Worm (Caenorhabditis elegans) whole organism, early embryonic: ENCODE results near the gene pph-1.

Source experiments
- B0310.2 ChIP-seq: sonication (generic microtip); optimal IDR thresholded peaks from 2 replicates; lab custom pipeline; 2016; ENCODE audit warnings: mild to moderate bottlenecking, missing genetic modification characterization, missing compliant biosample characterization
- F13C5.2 ChIP-seq: sonication (generic microtip); optimal IDR thresholded peaks from 2 replicates; lab custom pipeline; 2017; ENCODE audit warnings: mild to moderate bottlenecking, missing genetic modification characterization, inconsistent platforms, missing compliant biosample characterization
- aly-1 ChIP-seq: sonication (generic microtip); optimal IDR thresholded peaks from 2 replicates; lab custom pipeline; 2016; ENCODE audit warnings: missing genetic modification characterization, missing compliant biosample characterization
- ama-1 ChIP-seq: fragments of 150-350 bp; optimal IDR thresholded peaks from 2 replicates; lab custom pipeline; 2014
- ceh-13 ChIP-seq: fragments of 200-800 bp; sonication (Bioruptor generic); optimal IDR thresholded peaks from 2 replicates; lab custom pipeline; 2018; ENCODE audit warnings: mild to moderate bottlenecking, missing genetic modification characterization, missing compliant biosample characterization
- ceh-36 ChIP-seq: sonication (generic microtip); optimal IDR thresholded peaks from 2 replicates; lab custom pipeline; 2016; ENCODE audit warnings: missing genetic modification characterization, inconsistent platforms, missing compliant biosample characterization
- ets-7 ChIP-seq: sonication (generic microtip); optimal IDR thresholded peaks from 2 replicates; lab custom pipeline; 2016; ENCODE audit warnings: missing genotype, missing genetic modification characterization, missing compliant biosample characterization
- flt-1 ChIP-seq: fragments of 200-800 bp; sonication (Bioruptor generic); IDR thresholded peaks from 2 replicates; pipeline ENCODE4 v1.3.6; 2022; ENCODE audit warnings: missing genetic modification characterization, missing compliant biosample characterization
- hmbx-1 ChIP-seq: sonication (generic microtip); optimal IDR thresholded peaks from 2 replicates; lab custom pipeline; 2016; ENCODE audit warnings: mild to moderate bottlenecking, missing genetic modification characterization, missing compliant biosample characterization
- hmg-4 ChIP-seq: fragments of 200-800 bp; sonication (Bioruptor generic); optimal IDR thresholded peaks from 2 replicates; lab custom pipeline; 2018; ENCODE audit warnings: mild to moderate bottlenecking, missing genetic modification characterization, missing compliant biosample characterization
- hnd-1 ChIP-seq: sonication (generic microtip); optimal IDR thresholded peaks from 2 replicates; lab custom pipeline; 2016; ENCODE audit warnings: missing genetic modification characterization, missing compliant biosample characterization
- pes-1 ChIP-seq: fragments of 200-800 bp; sonication (Bioruptor generic); IDR thresholded peaks from 2 replicates; pipeline ENCODE4 v1.3.6; 2022; ENCODE audit warnings: missing genetic modification reagents, missing genetic modification characterization, missing compliant biosample characterization
- scrt-1 ChIP-seq: fragments of 200-800 bp; sonication (Bioruptor generic); IDR thresholded peaks from 2 replicates; pipeline ENCODE4 v1.3.6; 2022; ENCODE audit warnings: missing genetic modification characterization, missing compliant biosample characterization
- sea-1 ChIP-seq: fragments of 200-800 bp; sonication (Bioruptor generic); conservative IDR thresholded peaks from 2 replicates; pipeline ENCODE4 v1.3.6; 2022; ENCODE audit warnings: missing genetic modification characterization, missing compliant biosample characterization
- tbx-11 ChIP-seq: fragments of 200-800 bp; sonication (Bioruptor generic); IDR thresholded peaks from 2 replicates; pipeline ENCODE4 v1.3.6; 2022; ENCODE audit warnings: missing genetic modification characterization, missing compliant biosample characterization
- tbx-37 ChIP-seq: fragments of 200-800 bp; sonication (Bioruptor generic); conservative IDR thresholded peaks from 2 replicates; pipeline ENCODE4 v1.3.6; 2022; ENCODE audit warnings: missing genetic modification reagents, missing genetic modification characterization, missing compliant biosample characterization
- tra-4 ChIP-seq: sonication (generic microtip); optimal IDR thresholded peaks from 2 replicates; lab custom pipeline; 2017; ENCODE audit warnings: missing genetic modification characterization, missing compliant biosample characterization

The pph-1 gene

DNA sequence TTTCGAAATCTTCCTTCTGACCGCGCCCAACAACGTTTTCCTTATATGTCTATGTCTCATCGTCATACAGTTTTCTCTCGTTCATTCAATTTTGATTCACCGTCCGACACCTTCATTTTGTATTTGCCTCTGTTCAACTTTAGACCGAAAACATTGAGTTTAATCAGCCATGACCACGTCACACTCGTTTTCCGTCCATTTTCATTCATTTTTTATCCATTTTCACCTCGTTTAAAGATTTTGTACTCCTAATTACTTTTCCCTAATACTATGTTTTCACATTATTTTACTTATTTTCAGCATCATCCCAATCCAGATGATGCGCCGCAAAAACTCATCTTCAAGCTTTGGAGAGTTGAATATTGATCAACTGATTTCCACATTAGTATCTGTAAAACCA, at the start of gene pph-1:
pph-1 (plus strand) TSS at position 301 of the 400 bp plus-strand sequence.
- no peak for TF ChIP-seq tbx-11 (GFP tag; lab: Robert Waterston, UW)
- TF ChIP-seq scrt-1 (GFP tag; lab: Robert Waterston, UW) = no peak
- no peak for TF ChIP-seq F13C5.2
- no peak for TF ChIP-seq tbx-37
- TF ChIP-seq hmg-4 (GFP tag; lab: Kevin White, UChicago) = no peak
- TF ChIP-seq sea-1 = no peak
- no peak for TF ChIP-seq ceh-13

DNA sequence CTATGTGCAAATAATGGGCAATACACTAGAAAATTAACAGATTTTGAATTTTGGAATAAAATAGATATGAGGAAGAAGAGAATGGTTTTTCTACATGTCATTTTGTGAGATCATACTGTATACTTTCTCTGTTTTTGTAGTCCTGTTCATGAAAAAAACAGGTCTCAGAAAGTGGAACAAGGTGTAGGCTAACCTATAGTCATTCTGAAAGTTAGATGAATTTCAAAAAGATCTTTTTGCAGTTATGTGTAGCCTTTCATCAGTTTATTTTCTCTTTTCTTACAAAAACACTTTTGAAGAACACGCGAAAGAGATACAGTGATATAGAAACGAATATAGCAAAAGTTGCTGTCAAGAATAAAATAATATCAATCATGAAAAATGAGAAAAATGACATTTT, 48.2 kb upstream of the pph-1 start, which contains the start of gene ugt-35:
ugt-35 (minus strand) TSS at position 101 of the 400 bp plus-strand sequence.
- TF ChIP-seq F13C5.2 (no peak), hnd-1 (tag; lab: Kevin White, UChicago) (no peak), hmg-4 (GFP tag; lab: Kevin White, UChicago) (no peak), ceh-13 (no peak), sea-1 (no peak), ama-1 (lab: Kevin White, UChicago) (no peak), pes-1 (GFP tag; lab: Robert Waterston, UW) (no peak), hmbx-1 (tag; lab: Kevin White, UChicago) (no peak), B0310.2 (no peak), tbx-11 (GFP tag; lab: Robert Waterston, UW) (no peak), tbx-37 (no peak)

DNA sequence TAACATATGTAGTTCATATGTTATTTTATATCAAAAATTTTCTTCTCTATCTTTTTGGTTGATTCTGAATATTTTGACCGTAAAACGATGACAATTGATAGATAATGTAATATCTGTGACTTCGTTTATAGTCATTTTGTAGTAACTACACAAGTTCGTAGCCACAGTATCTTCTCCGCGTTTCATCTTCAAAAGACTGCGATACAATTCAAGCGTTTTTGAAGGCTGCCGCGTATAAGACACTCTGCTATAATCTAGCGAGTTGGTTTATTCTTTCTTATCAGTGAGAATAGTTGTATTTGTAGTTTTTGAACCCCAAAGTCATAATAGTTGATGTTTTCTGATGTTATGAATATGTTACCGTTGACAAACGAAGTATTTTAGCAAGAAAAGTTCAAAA, 45.4 kb upstream of the pph-1 start, which contains the start of gene ugt-34:
ugt-34 (minus strand) TSS at position 21 of the 400 bp plus-strand sequence.
- TF ChIP-seq hnd-1 (tag; lab: Kevin White, UChicago) (no peak), hmbx-1 (tag; lab: Kevin White, UChicago) (no peak), flt-1 (GFP tag; lab: Robert Waterston, UW) (no peak), sea-1 (no peak), B0310.2 (no peak), tbx-37 (no peak)

DNA sequence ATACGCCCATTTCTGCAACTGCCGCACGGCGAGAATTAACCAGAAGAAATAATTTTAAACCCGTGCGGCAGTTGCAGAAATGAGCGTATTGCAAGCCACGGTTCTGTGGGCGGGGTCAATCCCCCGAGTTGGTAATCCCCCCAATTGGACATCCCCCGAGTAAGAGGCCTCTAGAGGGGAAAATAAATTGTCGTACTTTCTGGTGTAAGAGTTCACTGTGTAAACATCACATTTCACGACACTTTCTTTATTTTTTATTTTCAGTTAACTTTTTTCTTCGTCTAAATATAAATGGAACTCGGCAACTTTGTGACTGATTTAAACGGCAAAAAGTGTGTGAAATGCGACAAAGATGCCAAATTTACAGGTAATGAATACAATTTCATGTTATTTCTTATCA, 44.4 kb upstream of the pph-1 start, which contains the start of gene tut-2:
tut-2 (plus strand) TSS at position 277 of the 400 bp plus-strand sequence.
- no peak for TF ChIP-seq pes-1 (GFP tag; lab: Robert Waterston, UW)
- no peak for TF ChIP-seq F13C5.2
- TF ChIP-seq flt-1 (GFP tag; lab: Robert Waterston, UW) = 0 out of 2 replicates have a peak, but pooled peaks have one; percentile 12

DNA sequence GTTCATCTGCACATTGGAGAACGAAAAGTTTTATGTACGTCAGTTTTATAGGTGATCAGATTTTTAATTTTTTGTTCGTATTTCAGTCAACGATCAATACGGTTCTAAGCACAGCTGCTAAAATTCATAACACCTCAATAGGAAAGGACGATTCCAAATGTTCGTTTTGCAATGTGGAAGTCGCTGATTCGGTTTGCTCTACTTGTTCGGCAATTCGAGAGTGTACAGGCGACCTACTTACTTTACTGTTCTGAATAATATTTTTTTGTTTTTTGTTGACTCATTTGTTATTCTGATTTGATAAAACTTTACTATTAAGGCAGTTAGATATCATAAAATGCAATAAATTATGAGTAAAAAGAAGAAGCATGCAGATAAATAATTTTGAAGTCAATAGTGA, 43.0 kb upstream of the pph-1 start:
- TF ChIP-seq sea-1 (no peak), scrt-1 (GFP tag; lab: Robert Waterston, UW) (no peak), F13C5.2 (no peak), tbx-37 (no peak), tra-4 (no peak), aly-1 (tag; lab: Kevin White, UChicago) (no peak)

DNA sequence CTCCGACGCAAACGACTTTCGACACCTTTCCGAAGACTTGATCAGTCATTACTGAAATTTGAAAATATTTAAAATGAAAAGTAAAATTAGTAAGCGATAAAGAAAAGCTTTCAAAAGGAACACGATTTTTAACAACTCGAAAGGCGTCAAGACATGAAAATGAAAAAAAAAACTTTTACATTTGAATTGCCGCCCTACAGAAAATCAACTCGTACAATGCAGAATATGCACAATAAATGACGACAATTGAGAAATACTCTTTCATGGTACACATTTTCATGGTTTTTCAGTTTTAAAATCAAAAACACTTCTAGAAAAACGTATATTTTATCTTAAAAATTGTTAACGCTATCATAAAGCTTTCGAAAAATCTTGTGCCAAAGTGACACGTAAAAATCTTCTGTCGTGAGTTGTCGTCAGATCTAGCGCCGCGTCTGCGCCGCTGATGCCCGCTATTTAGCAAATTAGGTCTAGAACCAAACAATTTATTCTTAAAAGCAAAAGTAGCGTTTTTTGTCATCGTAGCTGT, 40.9 kb upstream of the pph-1 start, which contains the start of gene sqv-4:
sqv-4 (minus strand) TSS at position 51 of the 529 bp plus-strand sequence.
- TF ChIP-seq ceh-13 (no peak), flt-1 (GFP tag; lab: Robert Waterston, UW) (no peak), ets-7 (tag; lab: Kevin White, UChicago) (no peak), sea-1 (no peak), ama-1 (lab: Kevin White, UChicago) (no peak), scrt-1 (GFP tag; lab: Robert Waterston, UW) (no peak), tra-4 (no peak), aly-1 (tag; lab: Kevin White, UChicago) (no peak), pes-1 (GFP tag; lab: Robert Waterston, UW) (no peak), B0310.2 (no peak), tbx-11 (GFP tag; lab: Robert Waterston, UW) (no peak), hnd-1 (tag; lab: Kevin White, UChicago) (no peak)

DNA sequence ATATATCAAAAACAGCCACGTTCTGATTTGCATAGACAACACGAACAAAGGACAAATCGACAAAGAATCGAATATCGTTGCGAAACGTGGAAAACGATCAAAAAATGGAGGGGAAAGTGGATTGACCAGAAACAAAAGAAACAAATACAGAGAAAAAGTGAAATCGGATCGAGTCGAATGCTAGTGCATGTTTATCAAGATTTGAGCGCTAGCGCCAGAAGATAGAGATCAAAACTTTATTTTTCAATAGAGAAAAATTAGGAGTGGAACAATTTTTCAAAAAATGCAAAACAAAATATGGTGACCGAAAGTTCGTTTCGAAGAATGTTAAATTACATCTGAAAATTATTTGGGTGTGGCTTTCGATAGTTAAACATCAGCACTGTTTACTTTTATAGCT, 40.3 kb upstream of the pph-1 start:
- TF ChIP-seq tbx-11 (GFP tag; lab: Robert Waterston, UW) (no peak), scrt-1 (GFP tag; lab: Robert Waterston, UW) (no peak)

DNA sequence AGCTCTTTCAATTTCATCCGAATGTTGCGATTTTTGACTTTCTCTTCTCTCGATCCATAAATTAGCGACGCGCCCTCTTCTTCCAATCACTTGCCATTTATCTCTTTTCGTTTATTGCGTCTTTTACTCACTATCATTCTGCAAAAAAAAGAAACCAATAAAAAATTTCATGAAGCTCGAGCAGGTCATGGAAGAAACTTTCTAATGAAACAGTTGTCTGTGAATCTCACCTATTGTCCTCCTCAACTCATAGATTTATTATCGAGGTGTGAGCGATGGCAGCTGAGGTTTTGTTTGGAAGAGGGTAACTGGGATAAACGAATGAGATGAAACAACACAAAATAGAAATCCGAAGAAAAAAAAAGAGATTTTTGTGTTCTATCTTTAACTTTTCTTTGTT, 38.1 kb upstream of the pph-1 start:
- TF ChIP-seq B0310.2 (no peak), ets-7 (tag; lab: Kevin White, UChicago) (no peak), ama-1 (lab: Kevin White, UChicago) (no peak), hnd-1 (tag; lab: Kevin White, UChicago) (no peak), sea-1 (no peak), scrt-1 (GFP tag; lab: Robert Waterston, UW) (no peak), ceh-36 (tag; lab: Kevin White, UChicago) (no peak)

DNA sequence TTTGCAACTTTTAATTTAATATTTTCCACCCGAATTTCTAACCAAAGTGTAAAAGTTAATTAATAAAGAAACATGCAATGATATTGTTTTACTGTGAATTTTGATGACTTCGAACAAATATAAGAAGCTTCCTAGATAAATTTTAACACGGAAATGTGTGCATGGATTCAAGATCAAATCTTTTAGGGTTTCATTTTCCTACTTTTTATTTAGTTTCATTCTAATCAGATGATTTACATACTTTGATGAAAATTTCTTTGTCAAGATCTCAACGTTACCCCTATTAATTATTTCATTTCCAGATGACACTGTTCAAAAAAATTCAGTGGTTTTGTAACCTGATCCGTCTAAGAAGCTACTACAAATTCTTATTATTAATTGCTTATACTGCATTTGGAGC, 35.1 kb upstream of the pph-1 start, which contains the start of gene twk-12:
twk-12 (plus strand) TSS at position 301 of the 400 bp plus-strand sequence.
- TF ChIP-seq sea-1 (no peak), hmg-4 (GFP tag; lab: Kevin White, UChicago) (no peak), flt-1 (GFP tag; lab: Robert Waterston, UW) (no peak), hmbx-1 (tag; lab: Kevin White, UChicago) (no peak), hnd-1 (tag; lab: Kevin White, UChicago) (no peak), aly-1 (tag; lab: Kevin White, UChicago) (no peak), F13C5.2 (no peak), tbx-11 (GFP tag; lab: Robert Waterston, UW) (no peak), tra-4 (no peak), ceh-13 (no peak), ama-1 (lab: Kevin White, UChicago) (no peak), scrt-1 (GFP tag; lab: Robert Waterston, UW) (no peak), ets-7 (tag; lab: Kevin White, UChicago) (no peak), B0310.2 (no peak), pes-1 (GFP tag; lab: Robert Waterston, UW) (no peak), tbx-37 (no peak), ceh-36 (tag; lab: Kevin White, UChicago) (no peak)
